Fruit fly (Drosophila melanogaster) S2 (cell line): ENCODE measurements around the gene Rh5.

Experiments used
- CG8478 ChIP-seq: fragments of >200 bp; optimal IDR thresholded peaks from 2 replicates; lab custom pipeline; 2018
- CTCF ChIP-seq, 2 experiments: fragments of >200 bp; optimal IDR thresholded peaks; 2 replicates each; lab custom pipeline; 2018

Gene Rh5

DNA sequence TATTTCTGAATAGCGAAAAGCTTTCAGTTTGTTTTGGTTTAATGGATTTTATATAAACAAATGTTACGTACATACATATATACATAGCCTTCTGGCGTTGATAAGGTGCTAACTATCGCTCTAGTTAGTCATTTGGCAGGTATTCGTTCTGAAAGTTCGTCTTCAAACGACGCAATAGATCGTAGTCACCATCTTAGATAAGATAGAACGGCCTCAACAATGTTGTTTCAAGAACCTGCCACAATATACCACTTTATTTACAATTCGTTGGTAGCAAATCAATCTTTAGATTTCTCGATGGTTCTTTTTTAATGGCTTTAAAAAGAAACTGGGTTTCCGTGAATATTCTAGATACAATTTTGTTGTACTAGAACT is 38.9 kb downstream of the Rh5 start:
- TF ChIP-seq CTCF (optimal IDR thresholded peaks at IDR 0.05; lab: Kevin White, UChicago) = no peak
- TF ChIP-seq CG8478 (lab: Kevin White, UChicago) = no peak

DNA sequence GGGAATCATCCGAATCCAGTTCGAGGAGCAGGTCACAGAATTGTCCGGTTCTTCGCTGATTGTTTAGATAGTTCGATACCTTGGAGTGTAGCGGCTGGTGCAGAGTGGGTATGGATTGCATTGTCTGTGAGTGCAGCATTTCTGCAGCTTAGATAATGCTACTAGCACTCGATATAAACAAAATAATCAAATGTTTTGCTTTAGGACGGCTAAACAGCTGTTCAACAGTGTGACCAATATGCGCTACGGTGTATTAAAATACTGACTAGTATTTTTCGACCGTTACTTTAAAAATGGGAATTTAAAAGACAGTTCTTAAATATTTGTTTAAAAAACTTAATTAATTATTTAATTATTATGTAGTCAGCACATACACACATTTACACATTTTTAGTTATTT is 40.8 kb downstream of the Rh5 start, which contains the start of gene Plzf:
Plzf (minus strand) TSS at position 196 of the 400 bp plus-strand sequence.
- no peak for TF ChIP-seq CG8478 (lab: Kevin White, UChicago)
- no peak for TF ChIP-seq CTCF (optimal IDR thresholded peaks at IDR 0.05; lab: Kevin White, UChicago)

DNA sequence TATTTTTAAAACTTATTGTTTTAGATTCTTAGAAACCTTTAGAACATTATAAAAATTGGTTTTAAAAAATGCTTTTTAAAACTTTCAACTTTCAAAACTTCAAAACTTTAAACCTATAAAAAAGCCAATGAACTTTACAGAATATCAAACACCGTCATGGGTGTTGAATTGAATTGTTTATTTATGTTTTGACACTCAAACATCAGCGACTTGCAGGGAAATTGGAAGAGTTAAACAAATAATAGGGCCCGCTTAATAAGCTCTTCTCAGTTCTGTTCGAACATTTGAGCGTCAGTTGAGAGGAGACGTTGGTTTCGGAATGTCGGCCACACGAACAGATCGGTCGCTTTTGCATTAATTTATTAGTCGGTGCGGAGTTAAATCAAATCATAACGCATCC is 41.2 kb downstream of the Rh5 start, which contains the start of gene PLCXD:
PLCXD (plus strand) TSS at position 286 of the 400 bp plus-strand sequence.
- TF ChIP-seq CG8478 (lab: Kevin White, UChicago) (no peak), CTCF (optimal IDR thresholded peaks at IDR 0.05; lab: Kevin White, UChicago) (no peak)

DNA sequence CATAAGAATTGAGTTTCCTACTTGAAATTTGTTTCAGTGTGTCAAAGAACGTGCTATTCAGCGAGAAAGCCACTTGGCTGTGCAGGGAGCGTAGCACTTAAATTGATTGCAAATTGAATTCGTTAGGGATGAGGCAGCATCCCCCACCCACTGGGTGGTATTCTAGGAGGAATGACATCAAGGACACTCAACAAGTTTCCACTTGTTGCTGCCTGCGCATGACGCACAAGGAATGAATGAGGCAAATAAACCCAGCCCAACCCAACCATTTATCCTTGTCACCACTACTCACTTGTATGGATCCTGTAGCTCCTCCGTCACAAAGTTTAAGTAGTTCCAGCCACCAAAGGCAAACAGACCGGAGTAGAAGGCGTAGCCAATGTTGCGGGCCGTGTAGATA is 45.4 kb downstream of the Rh5 start:
- TF ChIP-seq CG8478 (lab: Kevin White, UChicago) (no peak), CTCF (optimal IDR thresholded peaks at IDR 0.05; lab: Kevin White, UChicago) (no peak)

DNA sequence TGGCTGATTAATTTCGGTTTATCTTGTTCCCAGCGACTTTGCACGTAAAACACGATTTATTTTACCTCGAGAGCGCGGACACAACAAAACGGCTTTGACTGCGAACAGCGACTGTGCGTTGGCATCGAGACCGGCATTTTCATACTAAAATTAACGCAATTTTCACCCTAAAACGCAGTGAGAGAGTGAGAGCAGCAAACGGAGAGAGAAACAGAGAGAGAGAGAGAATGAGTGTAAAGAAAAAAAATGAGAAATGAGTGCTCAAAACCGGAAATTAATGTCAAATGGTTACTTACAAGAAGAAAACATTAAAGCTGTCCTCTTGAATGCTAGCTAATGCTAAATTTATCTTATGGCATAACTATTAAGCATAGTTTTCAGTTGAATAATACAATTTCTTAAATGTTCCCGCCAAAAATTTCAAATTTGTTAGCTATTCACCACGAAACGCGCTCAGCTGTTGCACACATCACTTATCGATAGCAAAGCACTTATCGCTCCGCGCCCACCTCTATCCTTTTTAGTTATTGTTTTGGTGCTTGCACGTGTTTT is 48.0 kb downstream of the Rh5 start, which contains the start of the genes JhI-21, RpL7-like and CG34164:
JhI-21 (minus strand) TSS at position 206 of the 552 bp plus-strand sequence.
RpL7-like (plus strand) TSS at position 490 of the 552 bp plus-strand sequence.
CG34164 (plus strand) TSS at position 512 of the 552 bp plus-strand sequence.
- no peak for TF ChIP-seq CG8478 (lab: Kevin White, UChicago)
- TF ChIP-seq CTCF (optimal IDR thresholded peaks at IDR 0.05; lab: Kevin White, UChicago) = no peak
